Fruit fly (Drosophila melanogaster): ENCODE data around the gene CG33509.
A peak's percentile ranks its signal among the peaks of the same experiment; 100 is the strongest.

Gene CG33509

DNA sequence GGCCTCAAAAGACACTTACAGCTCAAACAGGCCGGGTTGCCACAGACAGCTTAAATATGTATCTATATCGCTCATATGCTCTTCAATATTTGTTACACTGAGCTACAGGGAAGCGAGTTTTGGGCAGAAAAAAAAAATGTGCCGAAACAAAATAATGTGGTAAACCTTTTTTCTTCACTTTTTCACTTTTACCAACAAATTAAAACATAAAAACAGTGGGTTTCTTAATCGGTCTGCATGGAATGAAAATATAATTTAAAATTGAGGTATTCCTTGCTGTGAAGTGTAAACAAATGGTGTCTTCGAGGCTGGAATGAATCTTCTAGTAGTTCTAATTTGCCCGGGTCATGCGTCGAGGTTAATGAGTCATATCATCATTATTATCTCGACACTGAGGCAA is 47.6 kb downstream of the CG33509 start (continued):
- TF ChIP-seq CG18262 (tag; optimal IDR thresholded peaks at IDR 0.05) = peak; percentile 56
- TF ChIP-seq Hmr (GFP tag; optimal IDR thresholded peaks at IDR 0.05) = peak; percentile 73
- peak; percentile 63 for TF ChIP-seq Fer3 (tag; optimal IDR thresholded peaks at IDR 0.05)
- TF ChIP-seq lbe (GFP tag; optimal IDR thresholded peaks at IDR 0.05) = no peak
- peak; percentile 42 for TF ChIP-seq CG17328 (GFP tag; IDR thresholded peaks at IDR 0.05)
- TF ChIP-seq Mes4 (GFP tag; optimal IDR thresholded peaks at IDR 0.05) = no peak
- no peak for TF ChIP-seq usp (GFP tag; optimal IDR thresholded peaks at IDR 0.05)
- 0 out of 2 replicates have a peak, but pooled peaks have one; percentile 14 for TF ChIP-seq Oaz (GFP tag; IDR thresholded peaks at IDR 0.05)
- peak; percentile 47 for TF ChIP-seq her (GFP tag; optimal IDR thresholded peaks at IDR 0.05)
- no peak for TF ChIP-seq Usf (GFP tag; optimal IDR thresholded peaks at IDR 0.05)
- peak; percentile 44 for TF ChIP-seq maf-S (GFP tag; optimal IDR thresholded peaks at IDR 0.05)
- peak; percentile 39 for TF ChIP-seq Dip3 (GFP tag; optimal IDR thresholded peaks at IDR 0.05)
- peak; percentile 50; the same call in 1 of the 3 replicates for TF ChIP-seq CG11456 (GFP tag; IDR thresholded peaks at IDR 0.05)
- TF ChIP-seq unc-4 (GFP tag; IDR thresholded peaks at IDR 0.05; ENCODE audit: partially characterized antibody) = no peak
- peak; percentile 74 for TF ChIP-seq phol (tag; optimal IDR thresholded peaks at IDR 0.05)
- TF ChIP-seq CG2199 (GFP tag; IDR thresholded peaks at IDR 0.05) = peak; percentile 60; the same call in 1 of the 3 replicates
- TF ChIP-seq CG6175 (GFP tag; IDR thresholded peaks at IDR 0.05) = no peak
- peak; percentile 39; the same call in 1 of the 2 replicates for TF ChIP-seq CG32772 (GFP tag; IDR thresholded peaks at IDR 0.05)
- peak; percentile 68 for TF ChIP-seq CG12769 (tag; optimal IDR thresholded peaks at IDR 0.05)
- TF ChIP-seq CG10147 (GFP tag; optimal IDR thresholded peaks at IDR 0.05) = peak; percentile 59
- TF ChIP-seq CG34422 (GFP tag; IDR thresholded peaks at IDR 0.05) = no peak
- TF ChIP-seq CG9876 (GFP tag; optimal IDR thresholded peaks at IDR 0.05) = no peak
- TF ChIP-seq ranshi (GFP tag; IDR thresholded peaks at IDR 0.05) = peak; percentile 44; the same call in 1 of the 2 replicates
- TF ChIP-seq salm (tag; optimal IDR thresholded peaks at IDR 0.05) = peak; percentile 48
- no peak for TF ChIP-seq CG34224 (GFP tag; IDR thresholded peaks at IDR 0.05; ENCODE audit: partially characterized antibody)
- TF ChIP-seq fru (optimal IDR thresholded peaks at IDR 0.05) = no peak
- TF ChIP-seq nom (GFP tag; optimal IDR thresholded peaks at IDR 0.05) = no peak
- TF ChIP-seq CG9437 (GFP tag; optimal IDR thresholded peaks at IDR 0.05) = peak; percentile 18
- peak; percentile 44 for TF ChIP-seq CHES-1-like (GFP tag; optimal IDR thresholded peaks at IDR 0.05)
- TF ChIP-seq CG4707 (GFP tag; optimal IDR thresholded peaks at IDR 0.05) = peak; percentile 25
- TF ChIP-seq CG13424 (tag; optimal IDR thresholded peaks at IDR 0.05) = peak; percentile 49
- TF ChIP-seq CG11560 (tag; IDR thresholded peaks at IDR 0.05) = no peak
- 0 out of 2 replicates have a peak, but pooled peaks have one; percentile 17 for TF ChIP-seq CG5953 (GFP tag; IDR thresholded peaks at IDR 0.05)
- peak; percentile 18; the same call in 1 of the 2 replicates for TF ChIP-seq ro (GFP tag; IDR thresholded peaks at IDR 0.05)
- TF ChIP-seq CG3163 (GFP tag; optimal IDR thresholded peaks at IDR 0.05) = no peak
- TF ChIP-seq CG9727 (GFP tag; optimal IDR thresholded peaks at IDR 0.05) = peak; percentile 59
- TF ChIP-seq sc (optimal IDR thresholded peaks at IDR 0.05) = no peak
- TF ChIP-seq sc (GFP tag; optimal IDR thresholded peaks at IDR 0.05) = peak; percentile 27
- peak; percentile 38 for TF ChIP-seq CG16815 (GFP tag; optimal IDR thresholded peaks at IDR 0.05)
- peak; percentile 67 for TF ChIP-seq CG13624 (GFP tag; optimal IDR thresholded peaks at IDR 0.05)
- peak; percentile 94 for TF ChIP-seq Med (GFP tag)
- TF ChIP-seq gem (tag; optimal IDR thresholded peaks at IDR 0.05) = peak; percentile 81
- TF ChIP-seq Dbx (GFP tag; IDR thresholded peaks at IDR 0.05) = peak; percentile 46; the same call in 2 of the 3 replicates
- TF ChIP-seq CG10366 (GFP tag; IDR thresholded peaks at IDR 0.05) = peak; percentile 71
- no peak for TF ChIP-seq Stat92E (GFP tag; optimal IDR thresholded peaks at IDR 0.05)
- TF ChIP-seq tgo (GFP tag; IDR thresholded peaks at IDR 0.05) = peak; percentile 71
- TF ChIP-seq CG2712 (tag; optimal IDR thresholded peaks at IDR 0.05) = peak; percentile 47
- peak; percentile 44; the same call in 1 of the 2 replicates for TF ChIP-seq seq (GFP tag; IDR thresholded peaks at IDR 0.05)
- TF ChIP-seq CG17912 (GFP tag; optimal IDR thresholded peaks at IDR 0.05) = no peak
- peak; percentile 33 for TF ChIP-seq Chrac-16 (GFP tag; optimal IDR thresholded peaks at IDR 0.05)
- TF ChIP-seq CG11247 (GFP tag; IDR thresholded peaks at IDR 0.05) = 0 out of 2 replicates have a peak, but pooled peaks have one; percentile 26
